Worm (Caenorhabditis elegans) whole organism, L1 larva: ENCODE measurements around the gene C08E3.14.

Source experiments
- dpl-1 ChIP-seq, 3 experiments: fragments of 150-350 bp in 2 of 3; sonication (generic microtip) in 1 of 3; optimal IDR thresholded peaks; 2 replicates each; lab custom pipeline; 2014 to 2017; ENCODE audit warnings: missing biosample characterization in 3 of 3, missing genetic modification characterization in 3 of 3, missing genetic modification reagents in 3 of 3
- elt-3 ChIP-seq, 6 experiments: fragments of 150-350 bp in 1 of 6; sonication (generic microtip); optimal IDR thresholded peaks; 2 replicates each; lab custom pipeline; 2017 to 2018; ENCODE audit warnings: missing biosample characterization in 6 of 6, missing genetic modification characterization in 6 of 6, inconsistent platforms in 1 of 6
- fkh-10 ChIP-seq: sonication (generic microtip); optimal IDR thresholded peaks from 2 replicates; lab custom pipeline; 2017; ENCODE audit warnings: missing biosample characterization, missing genetic modification reagents, missing genetic modification characterization
- jun-1 ChIP-seq: fragments of 150-350 bp; optimal IDR thresholded peaks from 2 replicates; lab custom pipeline; 2014; ENCODE audit warnings: missing biosample characterization, missing genetic modification reagents, missing genetic modification characterization
- lin-13 ChIP-seq: fragments of 150-350 bp; optimal IDR thresholded peaks from 2 replicates; lab custom pipeline; 2014; ENCODE audit warnings: missing biosample characterization, missing genetic modification reagents, missing genetic modification characterization
- mdl-1 ChIP-seq, 2 experiments: fragments of 150-350 bp; optimal IDR thresholded peaks; 2 replicates each; lab custom pipeline; 2014 to 2017; ENCODE audit warnings: missing biosample characterization in 2 of 2, missing genetic modification characterization in 2 of 2, inconsistent platforms in 1 of 2
- nhr-28 ChIP-seq: fragments of 150-350 bp; optimal IDR thresholded peaks from 2 replicates; lab custom pipeline; 2014; ENCODE audit warnings: missing biosample characterization, missing genetic modification characterization
- tbx-2 ChIP-seq: sonication (generic microtip); optimal IDR thresholded peaks from 2 replicates; lab custom pipeline; 2016; ENCODE audit warnings: missing genetic modification characterization, missing compliant biosample characterization
- unc-62 ChIP-seq: fragments of 150-350 bp; optimal IDR thresholded peaks from 2 replicates; lab custom pipeline; 2014; ENCODE audit warnings: missing biosample characterization, missing genetic modification reagents, missing genetic modification characterization

DNA sequence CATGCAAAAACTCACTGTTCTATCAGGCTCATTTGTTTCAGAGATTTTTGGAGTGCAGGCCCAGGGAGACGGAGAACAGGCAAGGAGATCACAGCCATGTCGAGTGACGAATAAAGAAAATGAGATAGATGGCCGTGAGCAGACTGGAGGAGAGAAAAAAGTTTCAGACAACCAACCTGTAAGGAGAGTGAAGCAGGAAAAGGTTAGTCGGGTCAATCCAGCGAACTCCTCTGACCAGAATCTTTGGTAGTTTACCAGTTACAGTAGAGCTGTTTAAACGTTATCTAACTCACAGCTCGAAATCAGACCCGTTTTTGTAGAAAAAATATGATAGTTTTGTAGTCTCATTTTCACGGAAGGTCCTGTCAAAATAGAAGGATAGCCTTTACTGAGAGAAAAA lies 23.0 kb downstream of the C08E3.14 start, which contains the start of gene fbxb-21:
- TF ChIP-seq mdl-1 (tag; optimal IDR thresholded peaks at IDR 0.05; lab: Kevin White, UChicago) (no peak), lin-13 (GFP tag; lab: Kevin White, UChicago) (no peak), nhr-28 (tag; lab: Kevin White, UChicago) (no peak), elt-3 (tag; optimal IDR thresholded peaks at IDR 0.05; lab: Kevin White, UChicago) (no peak), tbx-2 (tag; lab: Kevin White, UChicago) (no peak), unc-62 (no peak), jun-1 (no peak), dpl-1 (GFP tag; optimal IDR thresholded peaks at IDR 0.05; lab: Kevin White, UChicago) (no peak), fkh-10 (GFP tag; lab: Kevin White, UChicago) (no peak)
